Fruit fly (Drosophila melanogaster) whole organism, embryonic: Measurements from ENCODE around the gene Girdin.

ENCODE experiments used
- Antp ChIP-seq: fragments of 200-800 bp; sonication (Bioruptor generic); optimal IDR thresholded peaks from 3 replicates; lab custom pipeline; 2016; ENCODE audit warnings: missing biosample characterization, missing genetic modification characterization
- B-H2 ChIP-seq: fragments of 200-800 bp; sonication (Bioruptor generic); optimal IDR thresholded peaks from 2 replicates; lab custom pipeline; 2018; ENCODE audit warnings: missing biosample characterization, mild to moderate bottlenecking, missing genetic modification characterization
- CG10654 ChIP-seq: fragments of 200-800 bp; sonication (Bioruptor generic); optimal IDR thresholded peaks from 2 replicates; lab custom pipeline; 2016; ENCODE audit warnings: missing biosample characterization, missing genetic modification characterization
- CG11085 ChIP-seq: fragments of 200-800 bp; sonication (Bioruptor generic); IDR thresholded peaks from 2 replicates; pipeline ENCODE4 v1.3.6; 2022; ENCODE audit warnings: missing biosample characterization, missing genetic modification characterization
- CG11504 ChIP-seq: fragments of 200-800 bp; sonication (Bioruptor generic); optimal IDR thresholded peaks from 3 replicates; lab custom pipeline; 2019; ENCODE audit warnings: missing biosample characterization, mild to moderate bottlenecking, missing genetic modification characterization, moderate library complexity
- CG12104 ChIP-seq: fragments of 200-800 bp; sonication (Bioruptor generic); optimal IDR thresholded peaks from 3 replicates; lab custom pipeline; 2016; ENCODE audit warnings: missing biosample characterization, missing genetic modification characterization
- CG12155 ChIP-seq: fragments of 200-800 bp; sonication (Bioruptor generic); optimal IDR thresholded peaks from 3 replicates; lab custom pipeline; 2016; ENCODE audit warnings: missing biosample characterization, missing genetic modification characterization
- CG12942 ChIP-seq: fragments of 200-800 bp; sonication (Bioruptor generic); optimal IDR thresholded peaks from 3 replicates; lab custom pipeline; 2016; ENCODE audit warnings: missing biosample characterization, missing genetic modification characterization
- CG16863 ChIP-seq: fragments of 200-800 bp; sonication (Bioruptor generic); optimal IDR thresholded peaks from 3 replicates; lab custom pipeline; 2016; ENCODE audit warnings: missing biosample characterization, missing genetic modification characterization
- CG17186 ChIP-seq: fragments of 200-800 bp; sonication (Bioruptor generic); optimal IDR thresholded peaks from 3 replicates; lab custom pipeline; 2017; ENCODE audit warnings: missing biosample characterization, missing genetic modification reagents, missing genetic modification characterization
- CG17359 ChIP-seq: fragments of 200-800 bp; sonication (Bioruptor generic); optimal IDR thresholded peaks from 3 replicates; lab custom pipeline; 2018; ENCODE audit warnings: missing biosample characterization, mild to moderate bottlenecking, missing genetic modification characterization, moderate library complexity
- CG2875 ChIP-seq: fragments of 200-800 bp; sonication (Bioruptor generic); optimal IDR thresholded peaks from 2 replicates; lab custom pipeline; 2017; ENCODE audit warnings: missing biosample characterization, mild to moderate bottlenecking, missing genetic modification characterization, missing genetic modification reagents
- CG34422 ChIP-seq: fragments of 200-800 bp; sonication (Bioruptor generic); IDR thresholded peaks from 3 replicates; pipeline ENCODE4 v1.3.6; 2022; ENCODE audit warnings: missing biosample characterization, missing genetic modification characterization
- CG3847 ChIP-seq: fragments of 200-800 bp; sonication (Bioruptor generic); IDR thresholded peaks from 2 replicates; pipeline ENCODE4 v1.3.6; 2022; ENCODE audit warnings: missing biosample characterization, missing genetic modification characterization
- CG4404 ChIP-seq: fragments of 200-800 bp; sonication (Bioruptor generic); IDR thresholded peaks from 2 replicates; pipeline ENCODE4 v1.3.6; 2022; ENCODE audit warnings: missing biosample characterization, missing genetic modification characterization
- CG4617 ChIP-seq: fragments of 200-800 bp; sonication (Bioruptor generic); optimal IDR thresholded peaks from 3 replicates; lab custom pipeline; 2016; ENCODE audit warnings: missing biosample characterization, missing genetic modification characterization, borderline replicate concordance
- CG6689 ChIP-seq: fragments of 200-800 bp; sonication (Bioruptor generic); IDR thresholded peaks from 2 replicates; pipeline ENCODE4 v1.3.6; 2022; ENCODE audit warnings: missing biosample characterization, missing genetic modification characterization
- CG6791 ChIP-seq: fragments of 200-800 bp; sonication (Bioruptor generic); IDR thresholded peaks from 3 replicates; pipeline ENCODE4 v1.3.6; 2022; ENCODE audit warnings: missing biosample characterization, missing genetic modification characterization; ENCODE audit not compliant: partially characterized antibody
- CG7271 ChIP-seq: fragments of 200-800 bp; sonication (Bioruptor generic); optimal IDR thresholded peaks from 2 replicates; lab custom pipeline; 2018; ENCODE audit warnings: missing biosample characterization, mild to moderate bottlenecking, missing genetic modification characterization, moderate library complexity
- CG7963 ChIP-seq: fragments of 200-800 bp; sonication (Bioruptor generic); IDR thresholded peaks from 3 replicates; pipeline ENCODE4 v1.3.6; 2022; ENCODE audit warnings: missing biosample characterization, missing genetic modification characterization; ENCODE audit not compliant: partially characterized antibody
- CG8089 ChIP-seq: fragments of 200-800 bp; sonication (Bioruptor generic); optimal IDR thresholded peaks from 3 replicates; lab custom pipeline; 2016; ENCODE audit warnings: missing biosample characterization, missing genetic modification characterization
- CG9609 ChIP-seq: fragments of 200-800 bp; sonication (Bioruptor generic); optimal IDR thresholded peaks from 3 replicates; lab custom pipeline; 2016; ENCODE audit warnings: missing biosample characterization, missing genetic modification characterization
- CG9817 ChIP-seq: fragments of 200-800 bp; sonication (Bioruptor generic); optimal IDR thresholded peaks from 2 replicates; lab custom pipeline; 2018; ENCODE audit warnings: missing biosample characterization, mild to moderate bottlenecking, missing genetic modification characterization, moderate library complexity
- Dbx ChIP-seq: fragments of 200-800 bp; sonication (Bioruptor generic); IDR thresholded peaks from 3 replicates; pipeline ENCODE4 v1.3.6; 2022; ENCODE audit warnings: missing biosample characterization, missing genetic modification characterization
- Dp ChIP-seq: fragments of 200-800 bp; sonication (Bioruptor generic); optimal IDR thresholded peaks from 2 replicates; lab custom pipeline; 2018; ENCODE audit warnings: missing biosample characterization, mild to moderate bottlenecking, missing genetic modification characterization, moderate library complexity
- Eip74EF ChIP-seq, 2 experiments: fragments of 200-800 bp in 1 of 2; fragments of >200 bp in 1 of 2; sonication (Bioruptor generic) in 1 of 2; optimal IDR thresholded peaks; 2 replicates each; lab custom pipeline; 2017 to 2019; ENCODE audit warnings: missing biosample characterization in 2 of 2, missing genetic modification characterization in 2 of 2, mild to moderate bottlenecking in 1 of 2, moderate library complexity in 1 of 2
- Elba2 ChIP-seq: fragments of 200-800 bp; sonication (Bioruptor generic); optimal IDR thresholded peaks from 3 replicates; lab custom pipeline; 2016; ENCODE audit warnings: missing biosample characterization, missing genetic modification characterization
- Fer1 ChIP-seq: fragments of 200-800 bp; sonication (Bioruptor generic); optimal IDR thresholded peaks from 2 replicates; lab custom pipeline; 2017; ENCODE audit warnings: missing biosample characterization, mild to moderate bottlenecking, missing genetic modification characterization
- GATAe ChIP-seq: fragments of 200-800 bp; sonication (Bioruptor generic); conservative IDR thresholded peaks from 2 replicates; pipeline ENCODE4 v1.3.6; 2022; ENCODE audit warnings: missing biosample characterization, missing genetic modification characterization
- Hey ChIP-seq: fragments of 200-800 bp; sonication (Bioruptor generic); optimal IDR thresholded peaks from 3 replicates; lab custom pipeline; 2018; ENCODE audit warnings: missing biosample characterization, mild to moderate bottlenecking, missing genetic modification characterization
- HmgZ ChIP-seq: fragments of 200-800 bp; sonication (Bioruptor generic); optimal IDR thresholded peaks from 2 replicates; lab custom pipeline; 2018; ENCODE audit warnings: missing biosample characterization, mild to moderate bottlenecking, missing genetic modification characterization
- Hmr ChIP-seq: fragments of 200-800 bp; sonication (Bioruptor generic); optimal IDR thresholded peaks from 3 replicates; lab custom pipeline; 2017; ENCODE audit warnings: mild to moderate bottlenecking, missing biosample characterization, missing genetic modification reagents, missing genetic modification characterization
- MBD-R2 ChIP-seq: fragments of 200-800 bp; sonication (Bioruptor generic); IDR thresholded peaks from 2 replicates; pipeline ENCODE4 v1.3.6; 2022; ENCODE audit warnings: missing biosample characterization, missing genetic modification characterization
- Nf-YA ChIP-seq: fragments of 200-800 bp; sonication (Bioruptor generic); IDR thresholded peaks from 2 replicates; pipeline ENCODE4 v1.3.6; 2022; ENCODE audit warnings: missing biosample characterization, missing genetic modification characterization
- Rx ChIP-seq: fragments of 200-800 bp; sonication (Bioruptor generic); IDR thresholded peaks from 2 replicates; pipeline ENCODE4 v1.3.6; 2022; ENCODE audit warnings: missing biosample characterization, missing genetic modification characterization
- Vsx1 ChIP-seq: fragments of 200-800 bp; sonication (Bioruptor generic); optimal IDR thresholded peaks from 2 replicates; lab custom pipeline; 2017; ENCODE audit warnings: missing biosample characterization, mild to moderate bottlenecking, missing genetic modification characterization, missing genetic modification reagents
- abd-A ChIP-seq: fragments of 200-800 bp; sonication (Bioruptor generic); optimal IDR thresholded peaks from 3 replicates; lab custom pipeline; 2019; ENCODE audit warnings: missing biosample characterization, mild to moderate bottlenecking, missing genetic modification characterization, moderate library complexity
- amos ChIP-seq: fragments of 200-800 bp; sonication (Bioruptor generic); IDR thresholded peaks from 2 replicates; pipeline ENCODE4 v1.3.6; 2022; ENCODE audit warnings: missing biosample characterization, missing genetic modification characterization; ENCODE audit not compliant: partially characterized antibody
- bcd ChIP-seq: fragments of 200-800 bp; sonication (Bioruptor generic); optimal IDR thresholded peaks from 2 replicates; lab custom pipeline; 2017; ENCODE audit warnings: missing biosample characterization, mild to moderate bottlenecking, missing genetic modification characterization
- chm ChIP-seq: fragments of 200-800 bp; sonication (Bioruptor generic); IDR thresholded peaks from 2 replicates; pipeline ENCODE4 v1.3.6; 2022; ENCODE audit warnings: missing biosample characterization, missing genetic modification characterization
- dan ChIP-seq: fragments of 200-800 bp; sonication (Bioruptor generic); IDR thresholded peaks from 2 replicates; pipeline ENCODE4 v1.3.6; 2022; ENCODE audit warnings: missing biosample characterization, missing genetic modification characterization
- gce ChIP-seq: fragments of 200-800 bp; sonication (Bioruptor generic); IDR thresholded peaks from 3 replicates; pipeline ENCODE4 v1.3.6; 2022; ENCODE audit warnings: missing biosample characterization, missing genetic modification characterization
- kay ChIP-seq: fragments of 200-800 bp; sonication (Bioruptor generic); optimal IDR thresholded peaks from 2 replicates; lab custom pipeline; 2016; ENCODE audit warnings: missing biosample characterization, missing genetic modification characterization
- kni ChIP-seq: fragments of 200-800 bp; sonication (Bioruptor generic); optimal IDR thresholded peaks from 3 replicates; lab custom pipeline; 2017; ENCODE audit warnings: mild to moderate bottlenecking, missing biosample characterization, missing genetic modification reagents, missing genetic modification characterization
- knrl ChIP-seq: fragments of 200-800 bp; sonication (Bioruptor generic); IDR thresholded peaks from 3 replicates; pipeline ENCODE4 v1.3.6; 2022; ENCODE audit warnings: missing biosample characterization, missing genetic modification characterization; ENCODE audit not compliant: partially characterized antibody
- lab ChIP-seq: fragments of 200-800 bp; sonication (Bioruptor generic); optimal IDR thresholded peaks from 3 replicates; lab custom pipeline; 2017; ENCODE audit warnings: missing biosample characterization, missing genetic modification characterization, mild to moderate bottlenecking, moderate library complexity, missing genetic modification reagents
- lbe ChIP-seq: fragments of 200-800 bp; sonication (Bioruptor generic); optimal IDR thresholded peaks from 2 replicates; lab custom pipeline; 2016; ENCODE audit warnings: missing biosample characterization, mild to moderate bottlenecking, missing genetic modification characterization
- pum ChIP-seq: fragments of 200-800 bp; sonication (Bioruptor generic); optimal IDR thresholded peaks from 2 replicates; lab custom pipeline; 2016; ENCODE audit warnings: missing biosample characterization, missing genetic modification characterization
- sc ChIP-seq, 3 experiments: fragments of >200 bp in 2 of 3; fragments of 200-800 bp in 1 of 3; sonication (Bioruptor generic) in 1 of 3; optimal IDR thresholded peaks; 2 replicates in 2 of 3; 3 replicates in 1 of 3; lab custom pipeline; 2017; ENCODE audit warnings: mild to moderate bottlenecking in 1 of 3, missing biosample characterization in 1 of 3, missing genetic modification characterization in 1 of 3, missing genetic modification reagents in 1 of 3
- twi ChIP-seq: fragments of 200-800 bp; optimal IDR thresholded peaks from 2 replicates; lab custom pipeline; 2019; ENCODE audit warnings: missing biosample characterization, mild to moderate bottlenecking, missing genetic modification characterization, moderate library complexity

Girdin gene

DNA sequence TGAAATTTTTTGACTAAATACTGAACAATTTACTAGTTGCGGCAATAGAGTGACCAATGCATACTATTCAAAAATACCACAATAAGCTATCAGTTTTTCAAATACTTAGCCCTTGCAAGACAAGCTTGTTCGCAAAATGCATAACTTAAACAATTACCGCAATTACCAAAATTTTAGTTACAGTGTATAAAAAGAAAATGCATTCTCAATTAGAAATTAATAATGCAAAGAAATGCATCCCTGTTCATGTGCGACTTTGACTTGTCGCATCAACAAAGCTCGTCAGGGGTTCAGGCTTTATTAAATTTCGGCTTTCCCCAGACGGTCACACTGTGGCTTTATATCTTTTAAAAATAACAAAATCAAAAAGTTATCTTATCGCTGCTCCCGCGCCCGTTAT is 40.1 kb downstream of the Girdin start, which contains the start of the genes hob and nSMase (continued):
- TF ChIP-seq knrl (peak; percentile 37; the same call in 1 of the 3 replicates), Vsx1 (GFP tag; lab: Kevin White, UChicago) (no peak), Hey (tag; lab: Kevin White, UChicago) (no peak), CG8089 (GFP tag; lab: Kevin White, UChicago) (no peak), pum (GFP tag; lab: Kevin White, UChicago) (no peak), CG6791 (GFP tag; lab: Robert Waterston, UW) (no peak), CG10654 (no peak), CG12104 (no peak), Nf-YA (GFP tag; lab: Robert Waterston, UW) (no peak), CG3847 (GFP tag; lab: Robert Waterston, UW) (peak; percentile 31; the same call in 1 of the 2 replicates), Elba2 (no peak), Rx (GFP tag; lab: Robert Waterston, UW) (no peak), twi (tag; lab: Kevin White, UChicago) (no peak), Hmr (GFP tag; lab: Kevin White, UChicago) (no peak), CG17359 (no peak), sc (optimal IDR thresholded peaks at IDR 0.05; lab: Kevin White, UChicago) (no peak), sc (GFP tag; optimal IDR thresholded peaks at IDR 0.05; lab: Kevin White, UChicago) (no peak), bcd (GFP tag; lab: Kevin White, UChicago) (no peak), kay (GFP tag; lab: Kevin White, UChicago) (no peak), amos (GFP tag; lab: Robert Waterston, UW) (no peak), chm (GFP tag; lab: Robert Waterston, UW) (no peak), CG12155 (GFP tag; lab: Kevin White, UChicago) (no peak), Eip74EF (GFP tag; optimal IDR thresholded peaks at IDR 0.05; lab: Kevin White, UChicago) (no peak), CG4404 (no peak), CG7271 (no peak), CG34422 (GFP tag; lab: Robert Waterston, UW) (peak; percentile 7; the same call in 1 of the 3 replicates), gce (GFP tag; lab: Robert Waterston, UW) (no peak), CG7963 (GFP tag; lab: Robert Waterston, UW) (no peak), Dp (GFP tag; lab: Kevin White, UChicago) (peak; percentile 69), CG16863 (GFP tag; lab: Kevin White, UChicago) (no peak), lab (GFP tag; lab: Kevin White, UChicago) (no peak), CG11504 (tag; lab: Kevin White, UChicago) (no peak), dan (GFP tag; lab: Robert Waterston, UW) (no peak), CG4617 (GFP tag; lab: Kevin White, UChicago) (peak; percentile 60), B-H2 (GFP tag; lab: Kevin White, UChicago) (no peak), Antp (GFP tag; lab: Kevin White, UChicago) (no peak), CG2875 (GFP tag; lab: Kevin White, UChicago) (no peak), CG17186 (GFP tag; lab: Kevin White, UChicago) (peak; percentile 58), abd-A (tag; lab: Kevin White, UChicago) (no peak), CG12942 (GFP tag; lab: Kevin White, UChicago) (no peak), GATAe (GFP tag; lab: Robert Waterston, UW) (no peak; the same call in 1 of the 2 replicates), Fer1 (no peak), CG9817 (tag; lab: Kevin White, UChicago) (no peak), Dbx (GFP tag; lab: Robert Waterston, UW) (no peak), CG9609 (GFP tag; lab: Kevin White, UChicago) (no peak), MBD-R2 (GFP tag; lab: Robert Waterston, UW) (peak; percentile 69), CG11085 (GFP tag; lab: Robert Waterston, UW) (no peak), CG6689 (GFP tag; lab: Robert Waterston, UW) (no peak), kni (GFP tag; lab: Kevin White, UChicago) (no peak), HmgZ (tag; lab: Kevin White, UChicago) (peak; percentile 12), lbe (GFP tag; lab: Kevin White, UChicago) (no peak)
